Worm (Caenorhabditis elegans): ENCODE results near the gene Y50D4B.1.

- TF ChIP-seq ref-1 (GFP tag; conservative IDR thresholded peaks at IDR 0.05) (no peak), T22C8.4 (GFP tag; IDR thresholded peaks at IDR 0.05) (no peak), flt-1 (GFP tag; IDR thresholded peaks at IDR 0.05) (no peak), ztf-23 (GFP tag; IDR thresholded peaks at IDR 0.05) (no peak), med-1 (GFP tag; optimal IDR thresholded peaks at IDR 0.05; ENCODE audit: insufficient read depth) (no peak), cog-1 (tag; optimal IDR thresholded peaks at IDR 0.05) (no peak), klf-2 (GFP tag; conservative IDR thresholded peaks at IDR 0.05) (no peak), ztf-29 (GFP tag; IDR thresholded peaks at IDR 0.05) (no peak)
These were observed 28.0 kb downstream of the Y50D4B.1 start for ce11 chrV:1140806-1141205.
